Worm (Caenorhabditis elegans) whole organism, late embryonic: Measurements from ENCODE around the gene pam-1.

ENCODE experiments used
- C38D4.7 ChIP-seq: fragments of 200-800 bp; sonication (Bioruptor generic); optimal IDR thresholded peaks from 2 replicates; lab custom pipeline; 2018; ENCODE audit warnings: mild to moderate bottlenecking, missing genetic modification characterization, moderate library complexity, missing compliant biosample characterization
- ama-1 ChIP-seq: fragments of 150-350 bp; optimal IDR thresholded peaks from 2 replicates; lab custom pipeline; 2014
- ceh-19 ChIP-seq: fragments of 200-800 bp; sonication (Bioruptor generic); optimal IDR thresholded peaks from 2 replicates; lab custom pipeline; 2018; ENCODE audit warnings: mild to moderate bottlenecking, missing genetic modification characterization, missing compliant biosample characterization
- ceh-6 ChIP-seq: fragments of 200-800 bp; sonication (Bioruptor generic); optimal IDR thresholded peaks from 2 replicates; lab custom pipeline; 2018; ENCODE audit warnings: mild to moderate bottlenecking, missing genetic modification characterization, missing compliant biosample characterization
- fax-1 ChIP-seq: sonication (generic microtip); optimal IDR thresholded peaks from 2 replicates; lab custom pipeline; 2016; ENCODE audit warnings: missing genotype, missing genetic modification characterization, missing compliant biosample characterization
- fkh-10 ChIP-seq: fragments of 150-350 bp; optimal IDR thresholded peaks from 2 replicates; lab custom pipeline; 2014; ENCODE audit warnings: missing biosample characterization, missing genetic modification reagents, missing genetic modification characterization
- npax-4 ChIP-seq: sonication (generic microtip); optimal IDR thresholded peaks from 2 replicates; lab custom pipeline; 2016; ENCODE audit warnings: missing genetic modification characterization, missing compliant biosample characterization

- no peak for TF ChIP-seq ceh-6 (GFP tag; lab: Kevin White, UChicago)
- no peak for TF ChIP-seq fkh-10 (GFP tag; lab: Kevin White, UChicago)
- TF ChIP-seq C38D4.7 = no peak
- no peak for TF ChIP-seq npax-4
- TF ChIP-seq ama-1 (lab: Kevin White, UChicago) = no peak
- no peak for TF ChIP-seq ceh-19 (GFP tag; lab: Kevin White, UChicago)
- TF ChIP-seq fax-1 (tag; lab: Kevin White, UChicago) = no peak
These were observed 37.9 kb downstream of the pam-1 start, which contains the start of the genes plc-4 and R05G6.4 for ce11 chrIV:7512617-7513233.
